Fruit fly (Drosophila melanogaster) whole organism, embryonic: ENCODE results near the gene Obp28a.
A peak's percentile ranks its signal among the peaks of the same experiment; 100 is the strongest.

ENCODE experiments used
- Ada2b ChIP-seq: fragments of 200-800 bp; sonication (Bioruptor generic); IDR thresholded peaks from 2 replicates; pipeline ENCODE4 v1.3.6; 2022; ENCODE audit warnings: missing biosample characterization, missing genetic modification characterization
- Atf-2 ChIP-seq: fragments of 200-800 bp; sonication (Bioruptor generic); optimal IDR thresholded peaks from 2 replicates; lab custom pipeline; 2016; ENCODE audit warnings: missing biosample characterization, missing genetic modification characterization
- B-H2 ChIP-seq: fragments of 200-800 bp; sonication (Bioruptor generic); optimal IDR thresholded peaks from 2 replicates; lab custom pipeline; 2018; ENCODE audit warnings: missing biosample characterization, mild to moderate bottlenecking, missing genetic modification characterization
- Bgb ChIP-seq: fragments of 200-800 bp; sonication (Bioruptor generic); IDR thresholded peaks from 2 replicates; pipeline ENCODE4 v1.3.6; 2022; ENCODE audit warnings: missing biosample characterization, missing genetic modification characterization; ENCODE audit not compliant: partially characterized antibody
- CG12659 ChIP-seq: fragments of 200-800 bp; sonication (Bioruptor generic); optimal IDR thresholded peaks from 3 replicates; lab custom pipeline; 2017; ENCODE audit warnings: mild to moderate bottlenecking, missing biosample characterization, missing genetic modification reagents, missing genetic modification characterization
- CG17385 ChIP-seq: fragments of 200-800 bp; sonication (Bioruptor generic); optimal IDR thresholded peaks from 3 replicates; lab custom pipeline; 2018; ENCODE audit warnings: missing biosample characterization, mild to moderate bottlenecking, missing genetic modification characterization
- CG17829 ChIP-seq: fragments of 200-800 bp; optimal IDR thresholded peaks from 2 replicates; lab custom pipeline; 2019; ENCODE audit warnings: missing biosample characterization, mild to moderate bottlenecking, missing genetic modification characterization, moderate library complexity
- CG34224 ChIP-seq: fragments of 200-800 bp; sonication (Bioruptor generic); IDR thresholded peaks from 3 replicates; pipeline ENCODE4 v1.3.6; 2022; ENCODE audit warnings: missing biosample characterization, missing genetic modification characterization; ENCODE audit not compliant: partially characterized antibody
- CG34376 ChIP-seq: fragments of 200-800 bp; sonication (Bioruptor generic); optimal IDR thresholded peaks from 2 replicates; lab custom pipeline; 2018; ENCODE audit warnings: missing biosample characterization, mild to moderate bottlenecking, missing genetic modification characterization
- CG3847 ChIP-seq: fragments of 200-800 bp; sonication (Bioruptor generic); IDR thresholded peaks from 2 replicates; pipeline ENCODE4 v1.3.6; 2022; ENCODE audit warnings: missing biosample characterization, missing genetic modification characterization
- CG3995 ChIP-seq: fragments of 200-800 bp; sonication (Bioruptor generic); optimal IDR thresholded peaks from 3 replicates; lab custom pipeline; 2016; ENCODE audit warnings: missing biosample characterization, missing genetic modification characterization
- CG42726 ChIP-seq: fragments of 200-800 bp; sonication (Bioruptor generic); IDR thresholded peaks from 2 replicates; pipeline ENCODE4 v1.3.6; 2022; ENCODE audit warnings: missing biosample characterization, missing genetic modification characterization; ENCODE audit not compliant: partially characterized antibody
- CG5953 ChIP-seq: fragments of 200-800 bp; sonication (Bioruptor generic); IDR thresholded peaks from 2 replicates; pipeline ENCODE4 v1.3.6; 2022; ENCODE audit warnings: missing biosample characterization, missing genetic modification characterization
- CG6854 ChIP-seq: fragments of 200-800 bp; sonication (Bioruptor generic); optimal IDR thresholded peaks from 3 replicates; lab custom pipeline; 2017; ENCODE audit warnings: missing biosample characterization, mild to moderate bottlenecking, missing genetic modification characterization
- CG9797 ChIP-seq: fragments of 200-800 bp; sonication (Bioruptor generic); optimal IDR thresholded peaks from 3 replicates; lab custom pipeline; 2018; ENCODE audit warnings: missing biosample characterization, mild to moderate bottlenecking, missing genetic modification characterization
- CHES-1-like ChIP-seq: fragments of 200-800 bp; sonication (Bioruptor generic); optimal IDR thresholded peaks from 2 replicates; lab custom pipeline; 2016; ENCODE audit warnings: missing biosample characterization, missing genetic modification characterization
- Camta ChIP-seq: fragments of 200-800 bp; sonication (Bioruptor generic); optimal IDR thresholded peaks from 2 replicates; lab custom pipeline; 2016; ENCODE audit warnings: missing biosample characterization, missing genetic modification characterization
- D19A ChIP-seq: fragments of 200-800 bp; optimal IDR thresholded peaks from 3 replicates; lab custom pipeline; 2019; ENCODE audit warnings: missing biosample characterization, mild to moderate bottlenecking, missing genetic modification characterization, moderate library complexity
- E2f2 ChIP-seq: fragments of 200-800 bp; sonication (Bioruptor generic); IDR thresholded peaks from 2 replicates; pipeline ENCODE4 v1.3.6; 2022; ENCODE audit warnings: missing biosample characterization, missing genetic modification characterization
- Fer1 ChIP-seq: fragments of 200-800 bp; sonication (Bioruptor generic); optimal IDR thresholded peaks from 2 replicates; lab custom pipeline; 2017; ENCODE audit warnings: missing biosample characterization, mild to moderate bottlenecking, missing genetic modification characterization
- GATAe ChIP-seq: fragments of 200-800 bp; sonication (Bioruptor generic); conservative IDR thresholded peaks from 2 replicates; pipeline ENCODE4 v1.3.6; 2022; ENCODE audit warnings: missing biosample characterization, missing genetic modification characterization
- Hey ChIP-seq: fragments of 200-800 bp; sonication (Bioruptor generic); optimal IDR thresholded peaks from 3 replicates; lab custom pipeline; 2018; ENCODE audit warnings: missing biosample characterization, mild to moderate bottlenecking, missing genetic modification characterization
- Mes4 ChIP-seq: fragments of 200-800 bp; sonication (Bioruptor generic); optimal IDR thresholded peaks from 2 replicates; lab custom pipeline; 2016; ENCODE audit warnings: missing biosample characterization, missing genetic modification characterization
- NFAT ChIP-seq: fragments of 200-800 bp; sonication (Bioruptor generic); IDR thresholded peaks from 2 replicates; pipeline ENCODE4 v1.3.6; 2022; ENCODE audit warnings: missing biosample characterization, missing genetic modification characterization
- PHDP ChIP-seq: fragments of 200-800 bp; sonication (Bioruptor generic); optimal IDR thresholded peaks from 3 replicates; lab custom pipeline; 2018; ENCODE audit warnings: missing biosample characterization, mild to moderate bottlenecking, missing genetic modification characterization, moderate library complexity
- Poxn ChIP-seq: fragments of 200-800 bp; sonication (Bioruptor generic); IDR thresholded peaks from 2 replicates; pipeline ENCODE4 v1.3.6; 2022; ENCODE audit warnings: missing biosample characterization, missing genetic modification characterization
- Ptx1 ChIP-seq: fragments of 200-800 bp; sonication (Bioruptor generic); IDR thresholded peaks from 2 replicates; pipeline ENCODE4 v1.3.6; 2022; ENCODE audit warnings: missing biosample characterization, missing genetic modification characterization
- Spps ChIP-seq: fragments of 200-800 bp; sonication (Bioruptor generic); optimal IDR thresholded peaks from 2 replicates; lab custom pipeline; 2018; ENCODE audit warnings: missing biosample characterization, mild to moderate bottlenecking, missing genetic modification characterization
- al ChIP-seq: fragments of 200-800 bp; sonication (Bioruptor generic); IDR thresholded peaks from 2 replicates; pipeline ENCODE4 v1.3.6; 2022; ENCODE audit warnings: missing biosample characterization, missing genetic modification characterization
- ara ChIP-seq: fragments of 200-800 bp; sonication (Bioruptor generic); IDR thresholded peaks from 2 replicates; pipeline ENCODE4 v1.3.6; 2022; ENCODE audit warnings: missing biosample characterization, missing genetic modification characterization
- ato ChIP-seq: fragments of 200-800 bp; sonication (Bioruptor generic); IDR thresholded peaks from 2 replicates; pipeline ENCODE4 v1.3.6; 2022; ENCODE audit warnings: missing biosample characterization, missing genetic modification characterization; ENCODE audit not compliant: partially characterized antibody
- bab2 ChIP-seq: fragments of 200-800 bp; sonication (Bioruptor generic); optimal IDR thresholded peaks from 2 replicates; lab custom pipeline; 2016; ENCODE audit warnings: missing biosample characterization, missing genetic modification characterization
- bigmax ChIP-seq: fragments of 200-800 bp; sonication (Bioruptor generic); optimal IDR thresholded peaks from 2 replicates; lab custom pipeline; 2018; ENCODE audit warnings: missing biosample characterization, mild to moderate bottlenecking, missing genetic modification characterization
- bsh ChIP-seq, 2 experiments: fragments of 200-800 bp; sonication (Bioruptor generic); optimal IDR thresholded peaks; 2 replicates each; lab custom pipeline; 2017 to 2018; ENCODE audit warnings: mild to moderate bottlenecking in 2 of 2, missing biosample characterization in 2 of 2, missing genetic modification characterization in 2 of 2, moderate library complexity in 1 of 2
- cg ChIP-seq: fragments of 200-800 bp; sonication (Bioruptor generic); optimal IDR thresholded peaks from 3 replicates; lab custom pipeline; 2019; ENCODE audit warnings: missing biosample characterization, mild to moderate bottlenecking, missing genetic modification characterization, moderate library complexity
- dmrt11E ChIP-seq: fragments of 200-800 bp; sonication (Bioruptor generic); optimal IDR thresholded peaks from 3 replicates; lab custom pipeline; 2018; ENCODE audit warnings: missing biosample characterization, mild to moderate bottlenecking, missing genetic modification characterization, moderate library complexity
- eyg ChIP-seq: fragments of 200-800 bp; sonication (Bioruptor generic); optimal IDR thresholded peaks from 3 replicates; lab custom pipeline; 2016; ENCODE audit warnings: missing biosample characterization, missing genetic modification characterization
- fd64A ChIP-seq: fragments of 200-800 bp; sonication (Bioruptor generic); optimal IDR thresholded peaks from 3 replicates; lab custom pipeline; 2018; ENCODE audit warnings: missing biosample characterization, mild to moderate bottlenecking, missing genetic modification characterization
- grn ChIP-seq: fragments of 200-800 bp; sonication (Bioruptor generic); optimal IDR thresholded peaks from 3 replicates; lab custom pipeline; 2017; ENCODE audit warnings: missing biosample characterization, missing genetic modification characterization
- hb ChIP-seq: fragments of 200-800 bp; sonication (Bioruptor generic); IDR thresholded peaks from 3 replicates; pipeline ENCODE4 v1.3.6; 2022; ENCODE audit warnings: missing biosample characterization, missing genetic modification characterization; ENCODE audit not compliant: partially characterized antibody
- kay ChIP-seq: fragments of 200-800 bp; sonication (Bioruptor generic); optimal IDR thresholded peaks from 2 replicates; lab custom pipeline; 2016; ENCODE audit warnings: missing biosample characterization, missing genetic modification characterization
- knrl ChIP-seq: fragments of 200-800 bp; sonication (Bioruptor generic); IDR thresholded peaks from 3 replicates; pipeline ENCODE4 v1.3.6; 2022; ENCODE audit warnings: missing biosample characterization, missing genetic modification characterization; ENCODE audit not compliant: partially characterized antibody
- lab ChIP-seq: fragments of 200-800 bp; sonication (Bioruptor generic); optimal IDR thresholded peaks from 3 replicates; lab custom pipeline; 2017; ENCODE audit warnings: missing biosample characterization, missing genetic modification characterization, mild to moderate bottlenecking, moderate library complexity, missing genetic modification reagents
- odd ChIP-seq: fragments of 200-800 bp; sonication (Bioruptor generic); optimal IDR thresholded peaks from 2 replicates; lab custom pipeline; 2017; ENCODE audit warnings: missing biosample characterization, mild to moderate bottlenecking, missing genetic modification characterization
- pan ChIP-seq, 4 experiments: fragments of >200 bp in 3 of 4; fragments of 200-800 bp in 1 of 4; sonication (Bioruptor generic) in 1 of 4; optimal IDR thresholded peaks in 3 of 4; IDR thresholded peaks in 1 of 4; 2 replicates each; pipeline versions ENCODE4 v1.3.6 to Lab custom; 2017 to 2022; ENCODE audit warnings: missing biosample characterization in 2 of 4, missing genetic modification characterization in 2 of 4, mixed read lengths in 1 of 4
- pita ChIP-seq: fragments of 200-800 bp; sonication (Bioruptor generic); optimal IDR thresholded peaks from 2 replicates; lab custom pipeline; 2017; ENCODE audit warnings: missing biosample characterization, mild to moderate bottlenecking, missing genetic modification characterization
- pzg ChIP-seq: fragments of 200-800 bp; sonication (Bioruptor generic); optimal IDR thresholded peaks from 3 replicates; lab custom pipeline; 2018; ENCODE audit warnings: missing biosample characterization, mild to moderate bottlenecking, missing genetic modification characterization, moderate library complexity
- sens-2 ChIP-seq: fragments of 200-800 bp; sonication (Bioruptor generic); IDR thresholded peaks from 2 replicates; pipeline ENCODE4 v1.3.6; 2022; ENCODE audit warnings: missing biosample characterization, missing genetic modification characterization
- sr ChIP-seq: fragments of 200-800 bp; sonication (Bioruptor generic); IDR thresholded peaks from 3 replicates; pipeline ENCODE4 v1.3.6; 2022; ENCODE audit warnings: missing biosample characterization, missing genetic modification characterization

Obp28a gene

DNA sequence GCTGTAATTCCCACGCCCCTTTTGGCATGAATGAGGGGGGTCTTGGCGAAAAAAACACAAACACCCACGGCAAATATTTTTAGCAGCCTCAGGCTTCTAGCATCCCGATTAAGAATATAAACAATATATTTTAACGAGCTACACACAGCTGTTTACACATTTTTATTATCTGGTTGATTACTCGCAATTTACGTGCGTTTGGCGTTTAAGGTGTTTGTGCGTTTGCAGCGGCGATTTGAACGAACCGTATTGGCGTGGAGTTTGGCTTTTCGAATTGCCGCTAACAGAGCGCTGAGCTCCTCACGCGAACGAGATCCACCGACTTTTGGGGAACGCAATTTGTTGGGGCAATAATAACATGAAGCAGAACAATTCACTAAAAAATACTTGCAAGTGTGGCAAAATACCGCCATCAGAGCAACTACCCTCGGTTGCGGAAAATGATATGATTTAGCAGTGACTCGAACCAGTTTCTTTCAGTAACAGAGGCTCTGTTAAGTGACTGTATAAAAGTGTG is 1.1 kb downstream of the Obp28a start, which contains the start of gene Ziz (continued):
- no peak for TF ChIP-seq Spps (tag; lab: Kevin White, UChicago)
- TF ChIP-seq D19A = peak; percentile 32
- no peak for TF ChIP-seq Poxn (GFP tag; lab: Robert Waterston, UW)
- TF ChIP-seq NFAT = peak; percentile 44; the same call in 1 of the 2 replicates
- peak; percentile 73 for TF ChIP-seq lab (GFP tag; lab: Kevin White, UChicago)
- TF ChIP-seq pita = peak; percentile 98
- peak in 1 of 2 experiments; percentile 30 for TF ChIP-seq bsh (GFP tag; optimal IDR thresholded peaks at IDR 0.05; lab: Kevin White, UChicago)
- TF ChIP-seq odd (GFP tag; lab: Kevin White, UChicago) = peak; percentile 56
- TF ChIP-seq al = 0 out of 2 replicates have a peak, but pooled peaks have one; percentile 24
- peak; percentile 55 for TF ChIP-seq CG17385
- TF ChIP-seq cg (GFP tag; lab: Kevin White, UChicago) = peak; percentile 38
- peak; percentile 72 for TF ChIP-seq CG34376 (GFP tag; lab: Kevin White, UChicago)
- no peak for TF ChIP-seq Ada2b (GFP tag; lab: Robert Waterston, UW)
- TF ChIP-seq dmrt11E (tag; lab: Kevin White, UChicago) = no peak
- TF ChIP-seq ara = no peak
- no peak for TF ChIP-seq Ptx1 (GFP tag; lab: Robert Waterston, UW)
- peak; percentile 42 for TF ChIP-seq PHDP (tag; lab: Kevin White, UChicago)
- peak; percentile 63; the same call in 1 of the 2 replicates for TF ChIP-seq CG42726 (GFP tag; lab: Robert Waterston, UW)
- TF ChIP-seq fd64A (GFP tag; lab: Kevin White, UChicago) = no peak
- TF ChIP-seq eyg (GFP tag; lab: Kevin White, UChicago) = peak; percentile 20
- peak; percentile 58 for TF ChIP-seq CG6854 (GFP tag; lab: Kevin White, UChicago)
- TF ChIP-seq CG17829 (tag; lab: Kevin White, UChicago) = peak; percentile 53
- TF ChIP-seq pan (optimal IDR thresholded peaks at IDR 0.05; lab: Kevin White, UChicago) = no peak
- peak in 1 of 2 experiments; percentile 14 for TF ChIP-seq pan (GFP tag; optimal IDR thresholded peaks at IDR 0.05 in 1 of 2, IDR thresholded peaks at IDR 0.05 in 1 of 2)
- TF ChIP-seq B-H2 (GFP tag; lab: Kevin White, UChicago) = peak; percentile 72
- no peak for TF ChIP-seq hb
- TF ChIP-seq Bgb (GFP tag; lab: Robert Waterston, UW) = peak; percentile 79
- TF ChIP-seq sens-2 (GFP tag; lab: Robert Waterston, UW) = no peak
- peak; percentile 41 for TF ChIP-seq grn (GFP tag; lab: Kevin White, UChicago)
- peak; percentile 49 for TF ChIP-seq bigmax (GFP tag; lab: Kevin White, UChicago)
- TF ChIP-seq kay (GFP tag; lab: Kevin White, UChicago) = peak; percentile 1
- TF ChIP-seq CG3995 (GFP tag; lab: Kevin White, UChicago) = no peak
- peak; percentile 3 for TF ChIP-seq bab2
- peak; percentile 83 for TF ChIP-seq CG12659 (GFP tag; lab: Kevin White, UChicago)
- no peak for TF ChIP-seq Atf-2 (GFP tag; lab: Kevin White, UChicago)
- TF ChIP-seq ato (GFP tag; lab: Robert Waterston, UW) = peak; percentile 58; the same call in 1 of the 2 replicates
- peak; percentile 69 for TF ChIP-seq Fer1 (GFP tag; lab: Kevin White, UChicago)
- no peak for TF ChIP-seq CG5953 (GFP tag; lab: Robert Waterston, UW)
- peak; percentile 37 for TF ChIP-seq CHES-1-like (GFP tag; lab: Kevin White, UChicago)
- TF ChIP-seq CG9797 (GFP tag; lab: Kevin White, UChicago) = peak; percentile 98
- TF ChIP-seq E2f2 (GFP tag; lab: Robert Waterston, UW) = peak; percentile 82
- peak; percentile 57; the same call in 2 of the 3 replicates for TF ChIP-seq CG34224 (GFP tag; lab: Robert Waterston, UW)
- no peak for TF ChIP-seq Hey (tag; lab: Kevin White, UChicago)
- peak; percentile 6 for TF ChIP-seq Camta
- TF ChIP-seq knrl = peak; percentile 52; the same call in 1 of the 3 replicates
- TF ChIP-seq pzg = peak; percentile 99
- TF ChIP-seq CG3847 (GFP tag; lab: Robert Waterston, UW) = peak; percentile 65
- peak; percentile 65; the same call in 1 of the 3 replicates for TF ChIP-seq sr (GFP tag; lab: Robert Waterston, UW)
- no peak for TF ChIP-seq Mes4 (GFP tag; lab: Kevin White, UChicago)
- TF ChIP-seq GATAe (GFP tag; lab: Robert Waterston, UW) = no peak
